Worm (Caenorhabditis elegans) whole organism, late embryonic: ENCODE results near the gene EGAP9.3.

ENCODE experiments used
- ceh-19 ChIP-seq: fragments of 200-800 bp; sonication (Bioruptor generic); optimal IDR thresholded peaks from 2 replicates; lab custom pipeline; 2018; ENCODE audit warnings: mild to moderate bottlenecking, missing genetic modification characterization, missing compliant biosample characterization
- elt-4 ChIP-seq: sonication (generic microtip); optimal IDR thresholded peaks from 2 replicates; lab custom pipeline; 2016; ENCODE audit warnings: missing genetic modification characterization, missing compliant biosample characterization
- ets-4 ChIP-seq: sonication (generic microtip); optimal IDR thresholded peaks from 2 replicates; lab custom pipeline; 2016; ENCODE audit warnings: missing genetic modification characterization, missing compliant biosample characterization
- lin-11 ChIP-seq: fragments of 200-800 bp; sonication (Bioruptor generic); optimal IDR thresholded peaks from 2 replicates; lab custom pipeline; 2018; ENCODE audit warnings: mild to moderate bottlenecking, missing genetic modification characterization, missing compliant biosample characterization
- nfya-1 ChIP-seq: sonication (generic microtip); optimal IDR thresholded peaks from 2 replicates; lab custom pipeline; 2017; ENCODE audit warnings: missing genetic modification characterization, mild to moderate bottlenecking, missing compliant biosample characterization, antibody characterized with exemption, moderate library complexity
- nhr-11 ChIP-seq: fragments of 150-350 bp; optimal IDR thresholded peaks from 2 replicates; lab custom pipeline; 2014; ENCODE audit warnings: missing biosample characterization, missing genetic modification characterization
- odd-2 ChIP-seq: sonication (generic microtip); optimal IDR thresholded peaks from 2 replicates; lab custom pipeline; 2017; ENCODE audit warnings: antibody characterized with exemption, mild to moderate bottlenecking, missing genetic modification characterization, missing compliant biosample characterization
- pros-1 ChIP-seq: fragments of 150-350 bp; optimal IDR thresholded peaks from 2 replicates; lab custom pipeline; 2014; ENCODE audit warnings: missing biosample characterization, missing genetic modification reagents, missing genetic modification characterization
- sox-4 ChIP-seq: sonication (generic microtip); optimal IDR thresholded peaks from 2 replicates; lab custom pipeline; 2017; ENCODE audit warnings: mild to moderate bottlenecking, missing genetic modification characterization, inconsistent platforms, missing compliant biosample characterization
- tbx-2 ChIP-seq: sonication (generic microtip); optimal IDR thresholded peaks from 2 replicates; lab custom pipeline; 2016; ENCODE audit warnings: missing genetic modification characterization, missing compliant biosample characterization
- unc-86 ChIP-seq: sonication (generic microtip); optimal IDR thresholded peaks from 2 replicates; lab custom pipeline; 2016; ENCODE audit warnings: missing genetic modification characterization, missing compliant biosample characterization

DNA sequence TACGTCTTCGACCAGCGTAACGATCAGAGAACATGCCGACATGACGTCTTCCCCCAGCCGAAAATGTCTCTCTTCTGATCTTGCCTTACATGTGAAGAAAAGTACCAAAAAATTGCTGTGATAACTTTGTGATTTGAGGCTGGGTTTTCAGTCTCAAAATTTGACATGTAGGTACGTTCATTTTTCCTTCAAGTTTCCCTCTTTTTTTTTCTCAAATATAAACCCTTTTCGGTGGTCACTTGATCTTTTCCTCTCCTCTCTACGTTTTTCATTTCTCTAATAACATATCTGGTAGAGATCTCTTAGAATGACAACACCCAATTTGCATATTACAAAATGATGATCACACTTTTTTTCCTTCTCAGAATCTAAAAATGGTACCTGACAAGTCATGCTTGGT is 42.0 kb upstream of the EGAP9.3 start, which contains the start of gene nhr-37:
- no peak for TF ChIP-seq elt-4
- TF ChIP-seq ceh-19 (GFP tag; lab: Kevin White, UChicago) = no peak
- no peak for TF ChIP-seq pros-1
- TF ChIP-seq lin-11 (tag; lab: Kevin White, UChicago) = no peak
- TF ChIP-seq nhr-11 (tag; lab: Kevin White, UChicago) = no peak
- no peak for TF ChIP-seq nfya-1 (tag; lab: Kevin White, UChicago)
- TF ChIP-seq tbx-2 = no peak
- no peak for TF ChIP-seq odd-2 (tag; lab: Kevin White, UChicago)
- no peak for TF ChIP-seq ets-4
- TF ChIP-seq sox-4 (tag; lab: Kevin White, UChicago) = no peak
- no peak for TF ChIP-seq unc-86 (tag; lab: Kevin White, UChicago)
